Worm (Caenorhabditis elegans) whole organism, late embryonic: ENCODE data around the gene F36F12.7.
"Not testable (repeated sequence)": the region's sequence is repeated elsewhere in the genome, so short reads cannot be mapped to it uniquely, and the experiment has no call there.

Source experiments
- pat-9 ChIP-seq: fragments of 200-800 bp; sonication (Bioruptor generic); optimal IDR thresholded peaks from 2 replicates; lab custom pipeline; 2018; ENCODE audit warnings: mild to moderate bottlenecking, missing genetic modification characterization, moderate library complexity, missing compliant biosample characterization
- pax-1 ChIP-seq: fragments of 150-350 bp; optimal IDR thresholded peaks from 2 replicates; lab custom pipeline; 2014; ENCODE audit warnings: missing biosample characterization, missing genetic modification characterization
- pha-2 ChIP-seq: sonication (generic microtip); optimal IDR thresholded peaks from 2 replicates; lab custom pipeline; 2017; ENCODE audit warnings: mild to moderate bottlenecking, missing genetic modification characterization, missing compliant biosample characterization

- not testable (repeated sequence) for TF ChIP-seq pha-2; pax-1 (tag; lab: Kevin White, UChicago); pat-9 (tag; lab: Kevin White, UChicago)
Measured at ce11 chrV:2085745-2086267, 13.3 kb upstream of the F36F12.7 start, which contains the start of gene F36F12.3.
